Worm (Caenorhabditis elegans): Measurements from ENCODE around the gene pqn-25.

Gene pqn-25

ce11 chrIII:5525973-5526372 lies 13.6 kb upstream of the pqn-25 start, which contains the start of gene dex-1:
dex-1 (plus strand) TSS chrIII:5526104.
- no peak for TF ChIP-seq aly-2 (tag; optimal IDR thresholded peaks at IDR 0.05)
- no peak for TF ChIP-seq mml-1 (tag; optimal IDR thresholded peaks at IDR 0.05)
- no peak for TF ChIP-seq R02D3.7 (tag; optimal IDR thresholded peaks at IDR 0.05)
- no peak for TF ChIP-seq ceh-82 (tag; optimal IDR thresholded peaks at IDR 0.05)
- no peak for TF ChIP-seq lsy-12 (tag; optimal IDR thresholded peaks at IDR 0.05)
- no peak for TF ChIP-seq tbx-2 (tag; optimal IDR thresholded peaks at IDR 0.05)
- no peak for TF ChIP-seq unc-62 (GFP tag; optimal IDR thresholded peaks at IDR 0.05)
- no peak for TF ChIP-seq snpc-4 (tag; optimal IDR thresholded peaks at IDR 0.05)
- TF ChIP-seq nhr-76 (tag; optimal IDR thresholded peaks at IDR 0.05), result no peak

ce11 chrIII:5521930-5522329 lies 9.5 kb upstream of the pqn-25 start, which contains the start of gene D1044.4:
D1044.4 (minus strand) TSS chrIII:5522030.
- TF ChIP-seq mdl-1 (tag; optimal IDR thresholded peaks at IDR 0.05) (no peak), daf-12 (tag; optimal IDR thresholded peaks at IDR 0.05) (no peak), nhr-11 (tag; optimal IDR thresholded peaks at IDR 0.05) (no peak), snpc-4 (tag; optimal IDR thresholded peaks at IDR 0.05) (no peak), fkh-2 (tag; optimal IDR thresholded peaks at IDR 0.05) (no peak), ceh-82 (tag; optimal IDR thresholded peaks at IDR 0.05) (no peak), tbx-2 (tag; optimal IDR thresholded peaks at IDR 0.05) (no peak), egl-27 (tag; optimal IDR thresholded peaks at IDR 0.05) (no peak), zag-1 (tag; optimal IDR thresholded peaks at IDR 0.05) (no peak), lin-15B (tag; optimal IDR thresholded peaks at IDR 0.05) (no peak), ZK546.5 (tag; optimal IDR thresholded peaks at IDR 0.05) (no peak), lin-39 (tag; optimal IDR thresholded peaks at IDR 0.05) (no peak), nhr-43 (tag; optimal IDR thresholded peaks at IDR 0.05; ENCODE audit: poor library complexity, severe bottlenecking) (no peak), lsy-12 (tag; optimal IDR thresholded peaks at IDR 0.05) (no peak), elt-2 (tag; optimal IDR thresholded peaks at IDR 0.05) (no peak)

DNA sequence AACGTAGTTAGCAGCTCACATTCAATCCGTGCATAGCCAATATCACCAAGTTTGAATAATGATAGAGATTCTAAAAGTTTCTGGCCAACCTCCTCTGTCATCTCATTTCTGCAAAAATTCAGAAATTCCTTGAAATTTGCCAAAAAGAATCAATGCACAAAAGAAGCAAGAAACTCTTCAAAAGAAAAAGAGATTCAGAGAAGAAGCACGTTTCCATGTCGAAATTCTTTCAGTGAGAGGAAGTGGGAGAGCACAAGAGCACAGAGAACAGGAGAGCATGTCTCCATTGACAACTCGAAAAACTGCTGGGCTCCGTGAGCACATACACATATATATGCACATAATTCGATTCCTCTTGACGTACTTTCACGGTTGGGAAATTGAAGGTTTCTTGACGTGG lies 5.0 kb upstream of the pqn-25 start, which contains the start of gene nekl-4:
Gene nekl-4 (minus strand): TSS at position 101 of the 400 bp plus-strand sequence.
- TF ChIP-seq tbx-2 (tag; optimal IDR thresholded peaks at IDR 0.05), result no peak
- no peak for TF ChIP-seq nhr-11 (tag; optimal IDR thresholded peaks at IDR 0.05)
- TF ChIP-seq R02D3.7 (tag; optimal IDR thresholded peaks at IDR 0.05), result no peak
- no peak for TF ChIP-seq zag-1 (tag; optimal IDR thresholded peaks at IDR 0.05)
- TF ChIP-seq nhr-25 (tag; optimal IDR thresholded peaks at IDR 0.05), result no peak
- TF ChIP-seq aly-2 (tag; optimal IDR thresholded peaks at IDR 0.05), result no peak
- no peak for TF ChIP-seq nhr-237 (tag; optimal IDR thresholded peaks at IDR 0.05)
- TF ChIP-seq ceh-16 (tag; optimal IDR thresholded peaks at IDR 0.05), result no peak
- no peak for TF ChIP-seq fkh-2 (tag; optimal IDR thresholded peaks at IDR 0.05)
- TF ChIP-seq mml-1 (tag; optimal IDR thresholded peaks at IDR 0.05), result no peak
- TF ChIP-seq nhr-12 (tag; optimal IDR thresholded peaks at IDR 0.05), result no peak
- TF ChIP-seq ceh-82 (tag; optimal IDR thresholded peaks at IDR 0.05), result no peak
- TF ChIP-seq unc-62 (GFP tag; optimal IDR thresholded peaks at IDR 0.05), result no peak
- no peak for TF ChIP-seq nhr-28 (tag; optimal IDR thresholded peaks at IDR 0.05)

DNA sequence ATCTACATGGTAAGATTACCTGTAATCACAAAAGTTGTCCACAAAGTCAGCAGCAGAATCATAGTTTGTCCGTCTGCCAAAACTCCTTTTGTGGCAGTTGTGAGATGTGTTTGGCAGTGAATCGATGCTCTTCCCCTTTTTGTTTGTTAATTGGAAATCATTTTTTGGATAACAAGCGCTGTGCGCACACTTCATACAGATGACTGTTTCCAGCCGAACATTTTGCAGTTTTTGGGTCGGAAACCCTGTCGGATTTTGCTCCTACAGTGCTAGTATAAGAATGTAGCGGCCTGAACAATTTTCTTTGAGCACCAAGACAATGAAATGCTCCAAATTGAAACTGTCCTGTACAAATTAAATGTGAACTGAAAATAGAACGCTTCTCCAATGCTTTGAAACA lies 3.7 kb downstream of the pqn-25 start, which contains the start of gene D1044.7:
Gene D1044.7 (minus strand): TSS at position 101 of the 400 bp plus-strand sequence.
- TF ChIP-seq mml-1 (tag; optimal IDR thresholded peaks at IDR 0.05), result no peak
- no peak for TF ChIP-seq elt-3 (tag; optimal IDR thresholded peaks at IDR 0.05)
- no peak for TF ChIP-seq hmg-11 (tag; optimal IDR thresholded peaks at IDR 0.05)
- TF ChIP-seq ama-1 (optimal IDR thresholded peaks at IDR 0.05), result no peak
- TF ChIP-seq ceh-28 (tag; optimal IDR thresholded peaks at IDR 0.05), result no peak
- no peak for TF ChIP-seq ceh-82 (tag; optimal IDR thresholded peaks at IDR 0.05)
- TF ChIP-seq egl-27 (tag; optimal IDR thresholded peaks at IDR 0.05), result no peak

ce11 chrIII:5506936-5507335 lies 5.5 kb downstream of the pqn-25 start:
- no peak for TF ChIP-seq ceh-9 (tag; optimal IDR thresholded peaks at IDR 0.05)
- no peak for TF ChIP-seq lin-39 (tag; optimal IDR thresholded peaks at IDR 0.05)
- TF ChIP-seq nfya-1 (tag; optimal IDR thresholded peaks at IDR 0.05; ENCODE audit: insufficient read depth), result no peak
- no peak for TF ChIP-seq ztf-4 (tag; optimal IDR thresholded peaks at IDR 0.05)
- TF ChIP-seq jun-1 (tag; optimal IDR thresholded peaks at IDR 0.05), result no peak
- no peak for TF ChIP-seq nhr-25 (tag; optimal IDR thresholded peaks at IDR 0.05)
- TF ChIP-seq ama-1 (optimal IDR thresholded peaks at IDR 0.05), result no peak

Measured in whole organism, L3 larva.